Worm (Caenorhabditis elegans): Measurements from ENCODE around the gene F13E9.19.

Gene F13E9.19

ce11 chrIV:10894255-10894654, 5.0 kb upstream of the F13E9.19 start, which contains the start of gene srlf-14:
Gene srlf-14 (minus strand): TSS chrIV:10894355.
- TF ChIP-seq tlf-1 (GFP tag; optimal IDR thresholded peaks at IDR 0.05) (no peak), hlh-12 (tag; optimal IDR thresholded peaks at IDR 0.05) (no peak), ztf-28 (GFP tag; IDR thresholded peaks at IDR 0.05) (no peak), die-1 (tag; optimal IDR thresholded peaks at IDR 0.05) (no peak), hmg-20 (GFP tag; IDR thresholded peaks at IDR 0.05) (no peak), ztf-18 (tag; optimal IDR thresholded peaks at IDR 0.05) (no peak), nfyb-1 (GFP tag; IDR thresholded peaks at IDR 0.05) (no peak), F37B4.10 (GFP tag; IDR thresholded peaks at IDR 0.05) (no peak), B0261.1 (tag; optimal IDR thresholded peaks at IDR 0.05) (no peak), lsl-1 (GFP tag; optimal IDR thresholded peaks at IDR 0.05) (no peak), somi-1 (GFP tag; optimal IDR thresholded peaks at IDR 0.05) (no peak)

ce11 chrIV:10896512-10896911, 2.7 kb upstream of the F13E9.19 start, which contains the start of gene srlf-13:
Gene srlf-13 (minus strand): TSS chrIV:10896612.
- TF ChIP-seq ztf-6 (GFP tag; IDR thresholded peaks at IDR 0.05) (no peak), F52B5.7 (tag; optimal IDR thresholded peaks at IDR 0.05) (no peak), unc-130 (GFP tag; optimal IDR thresholded peaks at IDR 0.05) (no peak), dpl-1 (GFP tag; optimal IDR thresholded peaks at IDR 0.05) (no peak), Y53F4B.3 (GFP tag; IDR thresholded peaks at IDR 0.05) (no peak), madf-6 (GFP tag; IDR thresholded peaks at IDR 0.05) (no peak), akir-1 (GFP tag; optimal IDR thresholded peaks at IDR 0.05) (no peak), lsy-27 (tag; optimal IDR thresholded peaks at IDR 0.05; ENCODE audit: borderline replicate concordance, insufficient read depth) (no peak), egl-18 (GFP tag; IDR thresholded peaks at IDR 0.05) (no peak), mel-28 (tag; optimal IDR thresholded peaks at IDR 0.05; ENCODE audit: borderline replicate concordance) (no peak), gei-17 (GFP tag; optimal IDR thresholded peaks at IDR 0.05) (no peak)

ce11 chrIV:10898160-10898559, 1.0 kb upstream of the F13E9.19 start:
- no peak for TF ChIP-seq sdz-38 (tag; optimal IDR thresholded peaks at IDR 0.05)
- no peak for TF ChIP-seq hmg-20 (GFP tag; IDR thresholded peaks at IDR 0.05)
- no peak for TF ChIP-seq Y56A3A.18 (GFP tag; IDR thresholded peaks at IDR 0.05)
- no peak for TF ChIP-seq nfya-2 (GFP tag; IDR thresholded peaks at IDR 0.05)
- TF ChIP-seq ama-1 (optimal IDR thresholded peaks at IDR 0.05), result no peak
- no peak for TF ChIP-seq ama-1 (GFP tag; optimal IDR thresholded peaks at IDR 0.05)
- TF ChIP-seq bed-2 (GFP tag; IDR thresholded peaks at IDR 0.05), result no peak
- TF ChIP-seq Y79H2A.3 (GFP tag; conservative IDR thresholded peaks at IDR 0.05), result no peak
- TF ChIP-seq F52B5.7 (tag; optimal IDR thresholded peaks at IDR 0.05), result no peak
- no peak for TF ChIP-seq lag-1 (GFP tag; IDR thresholded peaks at IDR 0.05)
- TF ChIP-seq B0019.2 (GFP tag; conservative IDR thresholded peaks at IDR 0.05), result no peak
- no peak for TF ChIP-seq cebp-1 (GFP tag; IDR thresholded peaks at IDR 0.05)
- TF ChIP-seq cebp-1 (tag; optimal IDR thresholded peaks at IDR 0.05), result no peak
- TF ChIP-seq cebp-2 (GFP tag; IDR thresholded peaks at IDR 0.05), result no peak
- TF ChIP-seq F55B11.4 (tag; optimal IDR thresholded peaks at IDR 0.05; ENCODE audit: borderline replicate concordance, insufficient read depth), result no peak
- TF ChIP-seq tbx-9 (tag; optimal IDR thresholded peaks at IDR 0.05; ENCODE audit: borderline replicate concordance), result no peak
- no peak for TF ChIP-seq mel-28 (tag; optimal IDR thresholded peaks at IDR 0.05; ENCODE audit: borderline replicate concordance)
- no peak for TF ChIP-seq Y53F4B.3 (GFP tag; IDR thresholded peaks at IDR 0.05)
- no peak for TF ChIP-seq mcd-1 (GFP tag; IDR thresholded peaks at IDR 0.05)

Measured in whole organism, young adult.